Worm (Caenorhabditis elegans): ENCODE measurements around the gene psr-1.
A peak's percentile ranks its signal among the peaks of the same experiment; 100 is the strongest.

The psr-1 gene

ce11 chrIV:4612597-4612996 lies 40.5 kb upstream of the psr-1 start:
- TF ChIP-seq ceh-22 (tag; optimal IDR thresholded peaks at IDR 0.05), result no peak

DNA sequence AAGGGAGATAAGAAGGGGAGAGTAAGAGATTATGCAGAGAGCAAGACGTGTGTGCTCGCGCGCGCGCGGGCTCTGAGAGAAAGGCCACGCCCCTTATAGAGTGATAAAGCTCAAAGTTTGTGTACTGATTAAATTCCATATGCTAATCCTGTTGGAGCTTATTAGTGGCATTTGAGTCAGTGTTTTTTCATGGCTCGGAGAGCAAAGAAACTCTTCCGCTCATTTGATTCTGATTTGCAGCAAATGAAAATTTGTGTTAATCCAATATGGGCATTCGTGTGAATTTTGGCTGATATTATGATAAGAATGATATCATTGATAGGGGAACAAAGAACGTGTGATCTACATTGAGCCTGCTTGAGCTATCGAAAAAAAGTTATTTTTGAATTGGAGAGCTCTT lies 39.5 kb upstream of the psr-1 start:
- TF ChIP-seq ceh-6 (GFP tag; optimal IDR thresholded peaks at IDR 0.05) (no peak), ceh-14 (tag; optimal IDR thresholded peaks at IDR 0.05) (peak; percentile 3), ref-2 (tag; optimal IDR thresholded peaks at IDR 0.05) (no peak), hlh-30 (tag; optimal IDR thresholded peaks at IDR 0.05; ENCODE audit: insufficient read depth) (no peak), hlh-6 (tag; optimal IDR thresholded peaks at IDR 0.05) (no peak)

- TF ChIP-seq ceh-18 (tag; optimal IDR thresholded peaks at IDR 0.05), result no peak
- TF ChIP-seq ceh-31 (tag; optimal IDR thresholded peaks at IDR 0.05), result peak; percentile 4
Observed at ce11 chrIV:4623852-4624251, 29.2 kb upstream of the psr-1 start.

- TF ChIP-seq pat-9 (tag; optimal IDR thresholded peaks at IDR 0.05), result no peak
- no peak for TF ChIP-seq pqm-1 (tag; optimal IDR thresholded peaks at IDR 0.05)
- TF ChIP-seq mec-3 (tag; optimal IDR thresholded peaks at IDR 0.05; ENCODE audit: borderline replicate concordance), result no peak
- no peak for TF ChIP-seq sdc-2 (tag; optimal IDR thresholded peaks at IDR 0.05)
- no peak for TF ChIP-seq ref-2 (tag; optimal IDR thresholded peaks at IDR 0.05)
- TF ChIP-seq ceh-30 (tag; optimal IDR thresholded peaks at IDR 0.05), result no peak
- TF ChIP-seq ceh-14 (tag; optimal IDR thresholded peaks at IDR 0.05), result no peak
- TF ChIP-seq pax-1 (tag; optimal IDR thresholded peaks at IDR 0.05), result no peak
- no peak for TF ChIP-seq fax-1 (tag; optimal IDR thresholded peaks at IDR 0.05)
- no peak for TF ChIP-seq pha-2 (tag; optimal IDR thresholded peaks at IDR 0.05)
- TF ChIP-seq ceh-34 (tag; optimal IDR thresholded peaks at IDR 0.05), result no peak
- TF ChIP-seq ceh-9 (tag; optimal IDR thresholded peaks at IDR 0.05), result no peak
- no peak for TF ChIP-seq fkh-10 (GFP tag; optimal IDR thresholded peaks at IDR 0.05)
Observed at ce11 chrIV:4633393-4633792, 19.7 kb upstream of the psr-1 start, which contains the start of gene R105.1. Gene R105.1, plus strand, starts transcription at chrIV:4633693.

DNA sequence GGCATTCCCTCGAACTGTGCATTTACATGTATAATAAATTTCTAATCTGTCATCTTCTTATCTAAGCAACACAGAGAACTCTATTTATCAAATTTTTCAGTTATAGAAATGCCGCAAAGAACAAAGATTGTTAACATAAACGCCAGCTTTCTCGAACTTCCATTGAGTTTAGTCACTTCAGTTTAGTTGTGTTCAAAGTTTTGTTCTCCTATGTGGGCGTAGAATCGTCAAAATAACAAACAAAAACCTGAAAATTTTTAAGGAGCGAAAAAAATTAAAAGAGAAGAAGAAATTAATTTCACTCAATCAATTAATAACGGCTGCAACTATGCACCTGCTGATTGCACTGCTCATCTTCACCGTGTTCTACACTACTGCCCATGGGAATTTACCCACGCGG lies 17.1 kb upstream of the psr-1 start, which contains the start of gene R105.5:
TSS of gene R105.5 (plus strand) at position 301 of the 400 bp plus-strand sequence.
- TF ChIP-seq ceh-2 (tag; optimal IDR thresholded peaks at IDR 0.05) (no peak), Y22D7AL.16 (tag; optimal IDR thresholded peaks at IDR 0.05) (no peak), unc-86 (tag; optimal IDR thresholded peaks at IDR 0.05) (no peak), unc-55 (GFP tag; optimal IDR thresholded peaks at IDR 0.05) (no peak), elt-2 (tag; optimal IDR thresholded peaks at IDR 0.05) (no peak), ref-2 (tag; optimal IDR thresholded peaks at IDR 0.05) (no peak), ceh-30 (tag; optimal IDR thresholded peaks at IDR 0.05) (no peak), lim-6 (tag; optimal IDR thresholded peaks at IDR 0.05) (no peak), ceh-22 (tag; optimal IDR thresholded peaks at IDR 0.05) (no peak), hlh-6 (tag; optimal IDR thresholded peaks at IDR 0.05) (no peak), syd-9 (tag; optimal IDR thresholded peaks at IDR 0.05) (no peak), ets-4 (tag; optimal IDR thresholded peaks at IDR 0.05) (no peak), ahr-1 (tag; optimal IDR thresholded peaks at IDR 0.05) (no peak), pha-2 (tag; optimal IDR thresholded peaks at IDR 0.05) (no peak), C08G9.2 (tag; optimal IDR thresholded peaks at IDR 0.05) (no peak)

DNA sequence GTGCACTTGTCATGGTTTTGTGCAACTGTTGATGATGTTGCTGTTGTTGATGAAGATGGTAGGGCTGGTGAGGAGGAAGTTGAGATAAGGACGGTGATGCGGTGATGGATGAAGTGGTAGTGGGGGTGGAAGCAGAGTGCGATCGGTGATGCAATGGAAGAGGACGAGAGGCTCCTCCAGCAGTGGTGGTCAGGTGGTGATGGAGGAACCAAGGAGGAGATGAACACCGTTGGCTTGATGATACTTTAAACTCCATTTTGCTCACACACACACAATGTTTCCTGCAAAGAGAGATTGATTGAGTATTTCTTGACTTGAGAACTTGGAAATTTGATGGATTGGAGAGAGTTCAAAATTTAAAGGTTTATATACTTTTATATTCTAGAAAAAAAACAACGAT lies 15.2 kb upstream of the psr-1 start, which contains the start of gene F19C7.8:
TSS of gene F19C7.8 (minus strand) at position 256 of the 400 bp plus-strand sequence.
- TF ChIP-seq pat-9 (tag; optimal IDR thresholded peaks at IDR 0.05), result no peak
- peak; percentile 44 for TF ChIP-seq unc-55 (GFP tag; optimal IDR thresholded peaks at IDR 0.05)

ce11 chrIV:4639352-4639751 lies 13.7 kb upstream of the psr-1 start:
- TF ChIP-seq mec-3 (tag; optimal IDR thresholded peaks at IDR 0.05; ENCODE audit: borderline replicate concordance) (no peak), K02D7.2 (tag; optimal IDR thresholded peaks at IDR 0.05) (no peak), ztf-16 (tag; optimal IDR thresholded peaks at IDR 0.05) (no peak), ceh-6 (GFP tag; optimal IDR thresholded peaks at IDR 0.05) (no peak), tbx-7 (tag; optimal IDR thresholded peaks at IDR 0.05) (no peak), ceh-31 (tag; optimal IDR thresholded peaks at IDR 0.05) (no peak), gmeb-2 (tag; optimal IDR thresholded peaks at IDR 0.05) (no peak), ceh-45 (GFP tag; IDR thresholded peaks at IDR 0.05) (no peak), ets-4 (tag; optimal IDR thresholded peaks at IDR 0.05) (no peak)

Data from whole organism, late embryonic.